2 worm cellular contexts compared by ENCODE assay signal in the genomic region with DNA sequence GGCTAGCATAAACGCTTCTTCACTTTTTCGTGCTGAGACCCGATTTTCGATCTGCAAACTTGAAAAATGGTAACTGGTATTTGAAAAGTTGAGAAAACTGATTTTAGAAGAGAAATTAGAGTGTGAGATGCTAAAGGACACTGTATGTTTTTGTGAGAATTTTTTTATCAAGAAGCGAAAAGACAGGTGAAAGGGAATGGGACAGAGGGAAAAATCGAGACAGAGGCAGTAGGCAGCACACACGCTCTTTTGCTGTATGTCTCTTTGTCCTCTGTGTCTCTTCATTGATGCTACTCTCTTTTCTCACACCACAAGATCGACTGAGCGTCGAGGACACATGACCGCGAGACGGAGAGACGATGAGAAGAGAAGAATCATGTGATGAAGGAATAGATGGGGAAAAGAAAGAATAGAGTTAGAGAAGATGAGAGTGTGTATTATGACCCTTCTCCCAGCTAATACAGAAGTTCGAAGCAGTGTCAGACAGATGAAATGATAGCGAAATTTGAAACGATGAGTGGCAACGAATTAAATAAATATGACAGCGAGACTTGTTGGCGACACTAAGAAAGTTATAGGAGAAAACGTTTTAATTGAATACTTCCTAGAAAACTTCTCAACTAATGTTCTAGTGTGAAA.
TF ChIP-seq lines count a peak whose summit lies in the region.

Gene lgg-2, minus strand, starts transcription at position 51 of the 639 bp plus-strand sequence.

TF ChIP-seq in whole organism, L1 larva, 84 proteins besides CTCF, POLR2A, EP300 and RAD21 (continued from another document):
- TF ChIP-seq ama-1 (optimal IDR thresholded peaks at IDR 0.05; lab: Kevin White, UChicago) (peak; percentile 94), lin-39 (tag; optimal IDR thresholded peaks at IDR 0.05; lab: Kevin White, UChicago) (peak; percentile 90), nhr-12 (tag; optimal IDR thresholded peaks at IDR 0.05; lab: Kevin White, UChicago) (no peak), aly-2 (tag; optimal IDR thresholded peaks at IDR 0.05; lab: Kevin White, UChicago) (peak; percentile 55), elt-2 (tag; optimal IDR thresholded peaks at IDR 0.05; lab: Kevin White, UChicago) (peak; percentile 89), zag-1 (tag; optimal IDR thresholded peaks at IDR 0.05; lab: Kevin White, UChicago) (peak; percentile 61), snu-23 (GFP tag; optimal IDR thresholded peaks at IDR 0.05; lab: Kevin White, UChicago) (peak; percentile 99), hlh-4 (tag; optimal IDR thresholded peaks at IDR 0.05; lab: Kevin White, UChicago) (no peak), lin-13 (GFP tag; optimal IDR thresholded peaks at IDR 0.05; lab: Kevin White, UChicago) (peak; percentile 95), pax-3 (tag; optimal IDR thresholded peaks at IDR 0.05; lab: Kevin White, UChicago) (peak; percentile 86), ztf-4 (tag; optimal IDR thresholded peaks at IDR 0.05; lab: Kevin White, UChicago) (peak; percentile 98), vab-15 (tag; optimal IDR thresholded peaks at IDR 0.05; lab: Kevin White, UChicago) (no peak), jun-1 (tag; optimal IDR thresholded peaks at IDR 0.05; lab: Kevin White, UChicago) (peak; percentile 95), unc-86 (tag; optimal IDR thresholded peaks at IDR 0.05; lab: Kevin White, UChicago) (peak; percentile 96), unc-62 (GFP tag; optimal IDR thresholded peaks at IDR 0.05; lab: Kevin White, UChicago) (no peak), unc-98 (GFP tag; IDR thresholded peaks at IDR 0.05; lab: Robert Waterston, UW) (peak; percentile 29; the same call in 1 of the 2 replicates), fkh-4 (tag; optimal IDR thresholded peaks at IDR 0.05; lab: Kevin White, UChicago; ENCODE audit: borderline replicate concordance) (no peak), mef-2 (tag; optimal IDR thresholded peaks at IDR 0.05; lab: Kevin White, UChicago) (peak; percentile 76), hlh-17 (GFP tag; optimal IDR thresholded peaks at IDR 0.05; lab: Kevin White, UChicago; ENCODE audit: borderline replicate concordance) (no peak), efl-1 (optimal IDR thresholded peaks at IDR 0.05; lab: Kevin White, UChicago) (peak; percentile 89 to 92), efl-1 (GFP tag; optimal IDR thresholded peaks at IDR 0.05 in 1 of 2; lab: Kevin White, UChicago) (peak; percentile 68 to 97), unc-30 (tag; optimal IDR thresholded peaks at IDR 0.05; lab: Kevin White, UChicago) (no peak), alr-1 (tag; optimal IDR thresholded peaks at IDR 0.05; lab: Kevin White, UChicago; ENCODE audit: borderline replicate concordance) (no peak), pqm-1 (tag; optimal IDR thresholded peaks at IDR 0.05; lab: Kevin White, UChicago) (peak; percentile 36), nhr-90 (tag; optimal IDR thresholded peaks at IDR 0.05; lab: Kevin White, UChicago; ENCODE audit: poor library complexity) (peak; percentile 97), lsy-2 (tag; optimal IDR thresholded peaks at IDR 0.05; lab: Kevin White, UChicago) (peak; percentile 95 to 96), sox-4 (tag; optimal IDR thresholded peaks at IDR 0.05; lab: Kevin White, UChicago) (peak; percentile 77), C16A3.4 (tag; optimal IDR thresholded peaks at IDR 0.05; lab: Kevin White, UChicago) (peak; percentile 85)

TF ChIP-seq in whole organism, young adult, 124 proteins besides CTCF, POLR2A, EP300 and RAD21 (continued from another document):
- TF ChIP-seq unc-62 (GFP tag; optimal IDR thresholded peaks at IDR 0.05; lab: Kevin White, UChicago): peak; percentile 68
- TF ChIP-seq sptf-2 (GFP tag; optimal IDR thresholded peaks at IDR 0.05; lab: Kevin White, UChicago): no peak
- TF ChIP-seq nfya-2 (GFP tag; IDR thresholded peaks at IDR 0.05; lab: Robert Waterston, UW): no peak
- peak; percentile 32 for TF ChIP-seq F33H1.4 (GFP tag; IDR thresholded peaks at IDR 0.05; lab: Robert Waterston, UW)
- TF ChIP-seq dox-1 (GFP tag; IDR thresholded peaks at IDR 0.05; lab: Robert Waterston, UW): peak; percentile 76
- no peak for TF ChIP-seq F52B5.7 (tag; optimal IDR thresholded peaks at IDR 0.05; lab: Kevin White, UChicago)
- peak; percentile 91 for TF ChIP-seq K11D2.4 (GFP tag; IDR thresholded peaks at IDR 0.05; lab: Robert Waterston, UW)
- TF ChIP-seq gei-17 (GFP tag; optimal IDR thresholded peaks at IDR 0.05; lab: Kevin White, UChicago): peak; percentile 67
- no peak for TF ChIP-seq dpff-1 (tag; optimal IDR thresholded peaks at IDR 0.05; lab: Kevin White, UChicago)
- TF ChIP-seq K12H6.12 (tag; optimal IDR thresholded peaks at IDR 0.05; lab: Kevin White, UChicago): peak; percentile 68
- no peak for TF ChIP-seq F23B12.7 (tag; optimal IDR thresholded peaks at IDR 0.05; lab: Kevin White, UChicago; ENCODE audit: insufficient read depth)
- TF ChIP-seq lir-1 (GFP tag; conservative IDR thresholded peaks at IDR 0.05; lab: Robert Waterston, UW): 0 out of 2 replicates have a peak, but pooled peaks have one; percentile 7
- no peak for TF ChIP-seq T26A5.8 (tag; optimal IDR thresholded peaks at IDR 0.05; lab: Kevin White, UChicago)
- TF ChIP-seq ceh-40 (GFP tag; IDR thresholded peaks at IDR 0.05; lab: Robert Waterston, UW): no peak
- no peak for TF ChIP-seq hsf-1 (GFP tag; IDR thresholded peaks at IDR 0.05; lab: Robert Waterston, UW)
- no peak for TF ChIP-seq tbx-9 (tag; optimal IDR thresholded peaks at IDR 0.05; lab: Kevin White, UChicago; ENCODE audit: borderline replicate concordance)
- no peak for TF ChIP-seq athp-1 (tag; optimal IDR thresholded peaks at IDR 0.05; lab: Kevin White, UChicago)
- TF ChIP-seq hlh-12 (tag; optimal IDR thresholded peaks at IDR 0.05; lab: Kevin White, UChicago): no peak
- TF ChIP-seq C17E4.6 (GFP tag; IDR thresholded peaks at IDR 0.05; lab: Robert Waterston, UW): 0 out of 2 replicates have a peak, but pooled peaks have one; percentile 8
- TF ChIP-seq C06A6.2 (GFP tag; conservative IDR thresholded peaks at IDR 0.05; lab: Robert Waterston, UW): peak; percentile 90
- no peak for TF ChIP-seq hlh-26 (GFP tag; conservative IDR thresholded peaks at IDR 0.05; lab: Robert Waterston, UW)
